Worm (Caenorhabditis elegans) whole organism, young adult: ENCODE results near the gene ttc-17.

Experiments
- B0336.3 ChIP-seq: fragments of 200-800 bp; sonication (Bioruptor generic); IDR thresholded peaks from 2 replicates; pipeline ENCODE4 v1.3.6; 2022; ENCODE audit warnings: missing genetic modification characterization, missing compliant biosample characterization
- D2030.7 ChIP-seq: fragments of 200-800 bp; sonication (Bioruptor generic); IDR thresholded peaks from 2 replicates; pipeline ENCODE4 v1.3.6; 2022; ENCODE audit warnings: missing genetic modification reagents, missing genetic modification characterization, missing compliant biosample characterization
- F10E7.11 ChIP-seq: sonication (generic microtip); optimal IDR thresholded peaks from 2 replicates; lab custom pipeline; 2017; ENCODE audit warnings: mild to moderate bottlenecking, missing genetic modification characterization, moderate library complexity, missing compliant biosample characterization
- F22D6.2 ChIP-seq: sonication (generic microtip); optimal IDR thresholded peaks from 2 replicates; lab custom pipeline; 2016; ENCODE audit warnings: mild to moderate bottlenecking, missing genetic modification characterization, missing compliant biosample characterization
- F23B12.7 ChIP-seq: sonication (generic microtip); optimal IDR thresholded peaks from 2 replicates; lab custom pipeline; 2017; ENCODE audit warnings: missing genetic modification characterization, mild to moderate bottlenecking, missing compliant biosample characterization, antibody characterized with exemption, moderate library complexity; ENCODE audit not compliant: insufficient read depth
- F39B2.1 ChIP-seq: fragments of 200-800 bp; sonication (Bioruptor generic); IDR thresholded peaks from 2 replicates; pipeline ENCODE4 v1.3.6; 2022; ENCODE audit warnings: missing genetic modification reagents, missing genetic modification characterization, missing compliant biosample characterization
- Y53G8AR.9 ChIP-seq: fragments of 200-800 bp; sonication (Bioruptor generic); conservative IDR thresholded peaks from 2 replicates; pipeline ENCODE4 v1.3.6; 2022; ENCODE audit warnings: missing genetic modification reagents, missing genetic modification characterization, missing compliant biosample characterization
- Y79H2A.3 ChIP-seq: fragments of 200-800 bp; sonication (Bioruptor generic); conservative IDR thresholded peaks from 2 replicates; pipeline ENCODE4 v1.3.6; 2022; ENCODE audit warnings: missing genetic modification reagents, missing genetic modification characterization, missing compliant biosample characterization
- Y95B8A.8 ChIP-seq: fragments of 200-800 bp; sonication (Bioruptor generic); IDR thresholded peaks from 2 replicates; pipeline ENCODE4 v1.3.6; 2022; ENCODE audit warnings: missing genetic modification reagents, missing genetic modification characterization, missing compliant biosample characterization
- ZK185.1 ChIP-seq: sonication (generic microtip); optimal IDR thresholded peaks from 2 replicates; lab custom pipeline; 2016; ENCODE audit warnings: mild to moderate bottlenecking, missing genetic modification characterization, missing compliant biosample characterization; ENCODE audit not compliant: poor library complexity, severe bottlenecking
- attf-3 ChIP-seq: fragments of 200-800 bp; sonication (Bioruptor generic); conservative IDR thresholded peaks from 2 replicates; pipeline ENCODE4 v1.3.6; 2022; ENCODE audit warnings: missing genetic modification reagents, missing genetic modification characterization, missing compliant biosample characterization
- attf-6 ChIP-seq: fragments of 200-800 bp; sonication (Bioruptor generic); IDR thresholded peaks from 2 replicates; pipeline ENCODE4 v1.3.6; 2022; ENCODE audit warnings: missing genetic modification reagents, missing genetic modification characterization, missing compliant biosample characterization
- ccch-3 ChIP-seq: fragments of 200-800 bp; sonication (Bioruptor generic); optimal IDR thresholded peaks from 2 replicates; lab custom pipeline; 2018; ENCODE audit warnings: mild to moderate bottlenecking, missing genetic modification characterization, missing compliant biosample characterization
- cebp-1 ChIP-seq, 2 experiments: fragments of 200-800 bp in 1 of 2; sonication (Bioruptor generic) in 1 of 2; sonication (generic microtip) in 1 of 2; IDR thresholded peaks in 1 of 2; optimal IDR thresholded peaks in 1 of 2; 2 replicates each; pipeline versions ENCODE4 v1.3.6 to Lab custom; 2017 to 2022; ENCODE audit warnings: missing compliant biosample characterization in 2 of 2, missing genetic modification characterization in 2 of 2, mild to moderate bottlenecking in 1 of 2, missing genetic modification reagents in 1 of 2, moderate library complexity in 1 of 2
- cebp-2 ChIP-seq: fragments of 200-800 bp; sonication (Bioruptor generic); IDR thresholded peaks from 2 replicates; pipeline ENCODE4 v1.3.6; 2022; ENCODE audit warnings: missing genetic modification characterization, missing compliant biosample characterization
- ceh-40 ChIP-seq: fragments of 200-800 bp; sonication (Bioruptor generic); IDR thresholded peaks from 2 replicates; pipeline ENCODE4 v1.3.6; 2022; ENCODE audit warnings: missing genetic modification characterization, missing compliant biosample characterization
- dox-1 ChIP-seq: fragments of 200-800 bp; sonication (Bioruptor generic); IDR thresholded peaks from 2 replicates; pipeline ENCODE4 v1.3.6; 2022; ENCODE audit warnings: missing genetic modification reagents, missing genetic modification characterization, missing compliant biosample characterization
- dpl-1 ChIP-seq: fragments of 150-350 bp; optimal IDR thresholded peaks from 2 replicates; lab custom pipeline; 2014; ENCODE audit warnings: missing biosample characterization, missing genetic modification reagents, missing genetic modification characterization
- efl-1 ChIP-seq: fragments of 150-350 bp; optimal IDR thresholded peaks from 2 replicates; lab custom pipeline; 2014; ENCODE audit warnings: missing biosample characterization, missing genetic modification reagents, missing genetic modification characterization
- hlh-12 ChIP-seq: sonication (generic microtip); optimal IDR thresholded peaks from 2 replicates; lab custom pipeline; 2016; ENCODE audit warnings: missing genetic modification characterization, missing compliant biosample characterization
- lag-1 ChIP-seq: fragments of 200-800 bp; sonication (Bioruptor generic); IDR thresholded peaks from 2 replicates; pipeline ENCODE4 v1.3.6; 2022; ENCODE audit warnings: missing genetic modification reagents, missing genetic modification characterization, missing compliant biosample characterization
- let-526 ChIP-seq: fragments of 200-800 bp; sonication (Bioruptor generic); IDR thresholded peaks from 2 replicates; pipeline ENCODE4 v1.3.6; 2022; ENCODE audit warnings: missing genetic modification reagents, missing genetic modification characterization, missing compliant biosample characterization
- let-607 ChIP-seq, 2 experiments: fragments of 200-800 bp in 1 of 2; sonication (Bioruptor generic) in 1 of 2; sonication (generic microtip) in 1 of 2; optimal IDR thresholded peaks; 2 replicates each; lab custom pipeline; 2016 to 2018; ENCODE audit warnings: mild to moderate bottlenecking in 2 of 2, missing compliant biosample characterization in 2 of 2, missing genetic modification characterization in 2 of 2, moderate library complexity in 2 of 2, missing genotype in 1 of 2
- lin-40 ChIP-seq: sonication (generic microtip); optimal IDR thresholded peaks from 2 replicates; lab custom pipeline; 2016; ENCODE audit warnings: missing genetic modification characterization, mild to moderate bottlenecking, missing compliant biosample characterization, missing genotype, missing genetic modification reagents
- lsl-1 ChIP-seq: fragments of 200-800 bp; sonication (Bioruptor generic); optimal IDR thresholded peaks from 2 replicates; lab custom pipeline; 2018; ENCODE audit warnings: mild to moderate bottlenecking, missing genetic modification characterization, moderate library complexity, missing compliant biosample characterization
- madf-10 ChIP-seq: sonication (generic microtip); optimal IDR thresholded peaks from 2 replicates; lab custom pipeline; 2016; ENCODE audit warnings: mild to moderate bottlenecking, missing genetic modification characterization, missing compliant biosample characterization
- madf-6 ChIP-seq: fragments of 200-800 bp; sonication (Bioruptor generic); IDR thresholded peaks from 2 replicates; pipeline ENCODE4 v1.3.6; 2022; ENCODE audit warnings: missing genetic modification reagents, missing genetic modification characterization, missing compliant biosample characterization
- mel-28 ChIP-seq: sonication (generic microtip); optimal IDR thresholded peaks from 2 replicates; lab custom pipeline; 2016; ENCODE audit warnings: borderline replicate concordance, mild to moderate bottlenecking, missing genetic modification characterization, missing compliant biosample characterization
- nfyb-1 ChIP-seq: fragments of 200-800 bp; sonication (Bioruptor generic); IDR thresholded peaks from 2 replicates; pipeline ENCODE4 v1.3.6; 2022; ENCODE audit warnings: missing genetic modification reagents, missing genetic modification characterization, missing compliant biosample characterization
- nhr-179 ChIP-seq: sonication (generic microtip); optimal IDR thresholded peaks from 2 replicates; lab custom pipeline; 2016; ENCODE audit warnings: mild to moderate bottlenecking, missing genetic modification characterization, missing compliant biosample characterization
- nhr-80 ChIP-seq: sonication (generic microtip); optimal IDR thresholded peaks from 2 replicates; lab custom pipeline; 2016; ENCODE audit warnings: missing genetic modification characterization, missing compliant biosample characterization
- nhr-90 ChIP-seq: sonication (generic microtip); optimal IDR thresholded peaks from 2 replicates; lab custom pipeline; 2016; ENCODE audit warnings: missing genotype, mild to moderate bottlenecking, missing genetic modification characterization, missing compliant biosample characterization
- rcor-1 ChIP-seq: fragments of 200-800 bp; sonication (Bioruptor generic); IDR thresholded peaks from 2 replicates; pipeline ENCODE4 v1.3.6; 2022; ENCODE audit warnings: missing genetic modification reagents, missing genetic modification characterization, missing compliant biosample characterization
- sea-2 ChIP-seq: fragments of 200-800 bp; sonication (Bioruptor generic); IDR thresholded peaks from 2 replicates; pipeline ENCODE4 v1.3.6; 2022; ENCODE audit warnings: missing genetic modification characterization, missing compliant biosample characterization
- snpc-1.1 ChIP-seq: sonication (generic microtip); optimal IDR thresholded peaks from 2 replicates; lab custom pipeline; 2017; ENCODE audit warnings: missing genetic modification characterization, mild to moderate bottlenecking, missing compliant biosample characterization, antibody characterized with exemption, moderate library complexity, missing genotype, missing genetic modification reagents; ENCODE audit not compliant: insufficient read depth
- xnd-1 ChIP-seq: sonication (generic microtip); optimal IDR thresholded peaks from 2 replicates; lab custom pipeline; 2016; ENCODE audit warnings: missing genotype, missing genetic modification reagents, missing genetic modification characterization, missing compliant biosample characterization
- zim-3 ChIP-seq: sonication (generic microtip); optimal IDR thresholded peaks from 2 replicates; lab custom pipeline; 2017; ENCODE audit warnings: mild to moderate bottlenecking, missing genetic modification characterization, moderate library complexity, missing compliant biosample characterization
- ztf-22 ChIP-seq: fragments of 200-800 bp; sonication (Bioruptor generic); optimal IDR thresholded peaks from 2 replicates; lab custom pipeline; 2018; ENCODE audit warnings: mild to moderate bottlenecking, missing genetic modification characterization, moderate library complexity, missing compliant biosample characterization

The ttc-17 gene

ce11 chrV:8972271-8972670 is 15.4 kb downstream of the ttc-17 start, which contains the start of gene nhr-195:
Gene nhr-195 (minus strand): TSS chrV:8972371.
- no peak for TF ChIP-seq mel-28 (tag; lab: Kevin White, UChicago)
- TF ChIP-seq B0336.3 (GFP tag; lab: Robert Waterston, UW) = no peak
- TF ChIP-seq cebp-2 (GFP tag; lab: Robert Waterston, UW) = no peak
- no peak for TF ChIP-seq attf-3 (GFP tag; lab: Robert Waterston, UW)
- TF ChIP-seq rcor-1 (GFP tag; lab: Robert Waterston, UW) = no peak
- TF ChIP-seq F23B12.7 (tag; lab: Kevin White, UChicago) = no peak
- TF ChIP-seq ZK185.1 (tag; lab: Kevin White, UChicago) = no peak
- TF ChIP-seq lsl-1 (GFP tag; lab: Kevin White, UChicago) = no peak
- no peak for TF ChIP-seq madf-6
- TF ChIP-seq D2030.7 = no peak
- TF ChIP-seq lin-40 (tag; lab: Kevin White, UChicago) = no peak
- TF ChIP-seq let-526 = no peak
- TF ChIP-seq hlh-12 (tag; lab: Kevin White, UChicago) = no peak
- TF ChIP-seq Y95B8A.8 (GFP tag; lab: Robert Waterston, UW) = no peak
- no peak for TF ChIP-seq F39B2.1 (GFP tag; lab: Robert Waterston, UW)
- no peak for TF ChIP-seq Y79H2A.3 (GFP tag; lab: Robert Waterston, UW)
- no peak for TF ChIP-seq cebp-1 (GFP tag; IDR thresholded peaks at IDR 0.05; lab: Robert Waterston, UW)
- TF ChIP-seq cebp-1 (tag; optimal IDR thresholded peaks at IDR 0.05; lab: Kevin White, UChicago) = no peak

ce11 chrV:8974889-8975422 is 18.1 kb downstream of the ttc-17 start, which contains the start of gene nhr-143:
Gene nhr-143 (minus strand): TSS chrV:8974939.
- no peak for TF ChIP-seq xnd-1 (tag; lab: Kevin White, UChicago)
- TF ChIP-seq zim-3 (tag; lab: Kevin White, UChicago) = no peak
- TF ChIP-seq F22D6.2 (tag; lab: Kevin White, UChicago) = no peak
- TF ChIP-seq nhr-80 (tag; lab: Kevin White, UChicago) = peak; percentile 63

DNA sequence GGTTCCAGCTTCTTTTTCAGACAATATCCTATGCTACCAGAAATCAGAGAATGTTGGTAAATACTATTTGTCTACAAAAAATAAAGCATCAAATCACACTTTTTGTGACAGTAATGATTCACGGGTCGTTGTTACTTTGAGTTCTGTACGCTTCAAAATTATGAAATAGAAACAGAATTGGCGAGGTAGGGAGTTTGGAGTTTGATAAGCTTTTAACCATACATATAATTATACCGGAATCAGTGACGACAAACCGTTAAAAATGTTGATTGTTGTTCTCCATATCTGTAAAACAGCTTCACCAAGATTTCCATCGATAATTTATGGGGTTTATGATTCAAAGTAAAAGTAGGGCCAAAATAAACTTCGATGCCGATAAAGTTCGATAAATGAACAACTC is 21.1 kb downstream of the ttc-17 start:
- TF ChIP-seq nfyb-1 (GFP tag; lab: Robert Waterston, UW) (no peak), let-607 (tag; optimal IDR thresholded peaks at IDR 0.05; lab: Kevin White, UChicago) (no peak), snpc-1.1 (no peak), cebp-1 (GFP tag; IDR thresholded peaks at IDR 0.05; lab: Robert Waterston, UW) (peak; percentile 34; the same call in 1 of the 2 replicates), cebp-1 (tag; optimal IDR thresholded peaks at IDR 0.05; lab: Kevin White, UChicago) (no peak)

DNA sequence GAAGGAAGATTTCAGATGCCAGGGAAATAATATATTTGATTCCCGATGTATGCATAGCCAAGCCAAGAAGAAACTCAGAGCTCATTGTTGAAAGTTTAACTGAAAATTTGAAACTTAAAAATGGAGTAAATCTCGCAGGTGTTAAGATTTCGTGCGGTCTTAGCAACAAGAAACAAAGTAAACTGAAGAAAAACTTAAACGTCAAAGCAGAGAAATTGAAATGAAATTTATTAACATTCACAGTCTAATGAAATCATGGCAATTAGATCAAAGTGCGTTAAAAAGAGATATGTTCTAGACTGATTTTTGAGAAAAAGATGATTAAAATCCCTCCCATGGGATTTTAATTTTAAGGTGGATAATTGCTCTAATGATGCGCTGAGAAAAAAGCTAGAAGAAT is 24.0 kb downstream of the ttc-17 start, which contains the start of gene str-84:
Gene str-84, minus strand, starts transcription at position 101 of the 400 bp plus-strand sequence.
- TF ChIP-seq dox-1 (GFP tag; lab: Robert Waterston, UW) = no peak
- no peak for TF ChIP-seq D2030.7
- no peak for TF ChIP-seq Y79H2A.3 (GFP tag; lab: Robert Waterston, UW)
- TF ChIP-seq sea-2 = no peak
- no peak for TF ChIP-seq ceh-40
- no peak for TF ChIP-seq ccch-3 (GFP tag; lab: Kevin White, UChicago)
- no peak for TF ChIP-seq F10E7.11 (tag; lab: Kevin White, UChicago)
- TF ChIP-seq nhr-179 (tag; lab: Kevin White, UChicago) = no peak
- no peak for TF ChIP-seq attf-6 (GFP tag; lab: Robert Waterston, UW)
- no peak for TF ChIP-seq Y53G8AR.9 (GFP tag; lab: Robert Waterston, UW)
- TF ChIP-seq ztf-22 (GFP tag; lab: Kevin White, UChicago) = no peak
- no peak for TF ChIP-seq nhr-90 (tag; lab: Kevin White, UChicago)
- TF ChIP-seq lsl-1 (GFP tag; lab: Kevin White, UChicago) = no peak
- no peak for TF ChIP-seq dpl-1
- TF ChIP-seq efl-1 = no peak
- no peak for TF ChIP-seq madf-10 (tag; lab: Kevin White, UChicago)
- TF ChIP-seq lag-1 (GFP tag; lab: Robert Waterston, UW) = no peak
